Worm (Caenorhabditis elegans): ENCODE results near the gene F54F12.1.

ce11 chrIII:13011927-13012326, 43.3 kb downstream of the F54F12.1 start:
- TF ChIP-seq pha-4 (tag; optimal IDR thresholded peaks at IDR 0.05) (no peak), sptf-1 (tag; optimal IDR thresholded peaks at IDR 0.05) (no peak), lin-13 (tag; optimal IDR thresholded peaks at IDR 0.05) (no peak), flh-1 (GFP tag; optimal IDR thresholded peaks at IDR 0.05) (no peak), bed-3 (GFP tag; optimal IDR thresholded peaks at IDR 0.05) (no peak), unc-39 (tag; optimal IDR thresholded peaks at IDR 0.05) (no peak), ztf-11 (tag; optimal IDR thresholded peaks at IDR 0.05) (no peak), lsy-2 (tag; optimal IDR thresholded peaks at IDR 0.05) (no peak), nhr-237 (tag; optimal IDR thresholded peaks at IDR 0.05) (no peak), mls-2 (tag; optimal IDR thresholded peaks at IDR 0.05) (no peak), zip-8 (tag; optimal IDR thresholded peaks at IDR 0.05) (no peak), elt-3 (tag; optimal IDR thresholded peaks at IDR 0.05) (no peak)

All from whole organism, mixed stage, embryonic.